Worm (Caenorhabditis elegans): ENCODE results near the gene F43E2.6.
A peak's percentile ranks its signal among the peaks of the same experiment; 100 is the strongest.

F43E2.6 gene

ce11 chrII:7356326-7356725, 12.3 kb downstream of the F43E2.6 start, which contains the start of gene haf-2:
Gene haf-2 (minus strand): TSS chrII:7356426.
- TF ChIP-seq W03F9.2 (tag; optimal IDR thresholded peaks at IDR 0.05) (no peak), him-1 (tag; optimal IDR thresholded peaks at IDR 0.05) (no peak), dao-5 (tag; optimal IDR thresholded peaks at IDR 0.05) (no peak)

- TF ChIP-seq W03F9.2 (tag; optimal IDR thresholded peaks at IDR 0.05): no peak
- no peak for TF ChIP-seq dao-5 (tag; optimal IDR thresholded peaks at IDR 0.05)
- no peak for TF ChIP-seq him-1 (tag; optimal IDR thresholded peaks at IDR 0.05)
Observed at ce11 chrII:7353027-7353426, 15.6 kb downstream of the F43E2.6 start.

- TF ChIP-seq W03F9.2 (tag; optimal IDR thresholded peaks at IDR 0.05): no peak
- no peak for TF ChIP-seq dao-5 (tag; optimal IDR thresholded peaks at IDR 0.05)
- no peak for TF ChIP-seq him-1 (tag; optimal IDR thresholded peaks at IDR 0.05)
Observed at ce11 chrII:7352507-7352906, 16.2 kb downstream of the F43E2.6 start, which contains the start of gene hsp-4. Gene hsp-4 (minus strand): TSS chrII:7352645.

ce11 chrII:7348063-7348462, 20.6 kb downstream of the F43E2.6 start:
- no peak for TF ChIP-seq him-1 (tag; optimal IDR thresholded peaks at IDR 0.05)
- no peak for TF ChIP-seq dao-5 (tag; optimal IDR thresholded peaks at IDR 0.05)
- TF ChIP-seq W03F9.2 (tag; optimal IDR thresholded peaks at IDR 0.05): no peak

- TF ChIP-seq dao-5 (tag; optimal IDR thresholded peaks at IDR 0.05) (no peak), W03F9.2 (tag; optimal IDR thresholded peaks at IDR 0.05) (no peak), him-1 (tag; optimal IDR thresholded peaks at IDR 0.05) (no peak)
Observed at ce11 chrII:7345858-7346257, 22.8 kb downstream of the F43E2.6 start.

- TF ChIP-seq dao-5 (tag; optimal IDR thresholded peaks at IDR 0.05) (no peak), W03F9.2 (tag; optimal IDR thresholded peaks at IDR 0.05) (no peak), him-1 (tag; optimal IDR thresholded peaks at IDR 0.05) (no peak)
Observed at ce11 chrII:7343668-7344067, 25.0 kb downstream of the F43E2.6 start.

- TF ChIP-seq W03F9.2 (tag; optimal IDR thresholded peaks at IDR 0.05) (no peak), him-1 (tag; optimal IDR thresholded peaks at IDR 0.05) (no peak), dao-5 (tag; optimal IDR thresholded peaks at IDR 0.05) (no peak)
Observed at ce11 chrII:7342884-7343283, 25.8 kb downstream of the F43E2.6 start.

- TF ChIP-seq W03F9.2 (tag; optimal IDR thresholded peaks at IDR 0.05) (no peak), dao-5 (tag; optimal IDR thresholded peaks at IDR 0.05) (no peak), him-1 (tag; optimal IDR thresholded peaks at IDR 0.05) (no peak)
Observed at ce11 chrII:7341572-7342303, 26.9 kb downstream of the F43E2.6 start.

- TF ChIP-seq W03F9.2 (tag; optimal IDR thresholded peaks at IDR 0.05): no peak
- no peak for TF ChIP-seq him-1 (tag; optimal IDR thresholded peaks at IDR 0.05)
- TF ChIP-seq dao-5 (tag; optimal IDR thresholded peaks at IDR 0.05): no peak
Observed at ce11 chrII:7340703-7341102, 28.0 kb downstream of the F43E2.6 start.

ce11 chrII:7338995-7339394, 29.7 kb downstream of the F43E2.6 start, which contains the start of gene nhr-21:
Gene nhr-21 (plus strand): TSS chrII:7339229.
- TF ChIP-seq dao-5 (tag; optimal IDR thresholded peaks at IDR 0.05) (no peak), him-1 (tag; optimal IDR thresholded peaks at IDR 0.05) (no peak), W03F9.2 (tag; optimal IDR thresholded peaks at IDR 0.05) (no peak)

- peak; percentile 54 for TF ChIP-seq W03F9.2 (tag; optimal IDR thresholded peaks at IDR 0.05)
- no peak for TF ChIP-seq dao-5 (tag; optimal IDR thresholded peaks at IDR 0.05)
Observed at ce11 chrII:7337469-7337893, 31.2 kb downstream of the F43E2.6 start.

- TF ChIP-seq him-1 (tag; optimal IDR thresholded peaks at IDR 0.05) (no peak), W03F9.2 (tag; optimal IDR thresholded peaks at IDR 0.05) (no peak), dao-5 (tag; optimal IDR thresholded peaks at IDR 0.05) (no peak)
Observed at ce11 chrII:7331224-7331623, 37.4 kb downstream of the F43E2.6 start, which contains the start of gene npax-1. Gene npax-1 (minus strand): TSS chrII:7331324.

ce11 chrII:7326997-7327396, 41.7 kb downstream of the F43E2.6 start:
- TF ChIP-seq W03F9.2 (tag; optimal IDR thresholded peaks at IDR 0.05) (no peak), dao-5 (tag; optimal IDR thresholded peaks at IDR 0.05) (no peak), him-1 (tag; optimal IDR thresholded peaks at IDR 0.05) (peak; percentile 72)

ce11 chrII:7326199-7326598, 42.5 kb downstream of the F43E2.6 start:
- TF ChIP-seq him-1 (tag; optimal IDR thresholded peaks at IDR 0.05) (no peak), W03F9.2 (tag; optimal IDR thresholded peaks at IDR 0.05) (no peak), dao-5 (tag; optimal IDR thresholded peaks at IDR 0.05) (no peak)

ce11 chrII:7325063-7325480, 43.6 kb downstream of the F43E2.6 start:
- TF ChIP-seq him-1 (tag; optimal IDR thresholded peaks at IDR 0.05) (no peak), W03F9.2 (tag; optimal IDR thresholded peaks at IDR 0.05) (no peak)

All from whole organism, L4/young adult.